Worm (Caenorhabditis elegans): Measurements from ENCODE around the gene dhs-22.

DNA sequence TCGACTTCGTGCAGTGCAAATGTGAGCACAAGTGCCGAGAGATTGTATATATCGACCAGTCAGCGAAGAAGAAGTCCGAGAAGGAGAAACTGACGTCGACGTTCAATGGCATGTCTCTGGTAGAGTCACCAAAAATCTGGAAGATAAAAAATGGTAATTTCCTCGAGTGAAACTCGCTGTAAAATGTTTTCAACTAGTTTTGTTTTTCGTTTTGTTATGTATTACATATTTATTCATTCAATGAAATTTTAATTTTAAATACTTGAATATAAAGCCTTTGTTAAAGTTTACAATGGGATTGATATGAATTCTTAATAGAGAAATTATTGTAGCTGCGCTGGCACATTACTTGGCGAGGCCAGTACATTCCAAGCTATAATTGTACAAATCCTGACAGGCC, 1.4 kb downstream of the dhs-22 start:
- TF ChIP-seq elt-1 (tag; optimal IDR thresholded peaks at IDR 0.05; ENCODE audit: borderline replicate concordance, insufficient read depth) (no peak), unc-62 (GFP tag; optimal IDR thresholded peaks at IDR 0.05) (no peak)
